Fruit fly (Drosophila melanogaster) whole organism, wandering third instar larva: ENCODE data around the gene CG46467.

Experiments
- CG32264 ChIP-seq: fragments of 200-800 bp; sonication (Bioruptor generic); optimal IDR thresholded peaks from 2 replicates; lab custom pipeline; 2016; ENCODE audit warnings: missing biosample characterization, missing genetic modification characterization
- CG9705 ChIP-seq: fragments of 200-800 bp; sonication (Bioruptor generic); optimal IDR thresholded peaks from 2 replicates; lab custom pipeline; 2018; ENCODE audit warnings: missing biosample characterization, mild to moderate bottlenecking, missing genetic modification characterization
- CrebA ChIP-seq: fragments of 200-800 bp; sonication (Bioruptor generic); optimal IDR thresholded peaks from 2 replicates; lab custom pipeline; 2016; ENCODE audit warnings: missing biosample characterization, mild to moderate bottlenecking, missing genetic modification characterization, borderline replicate concordance
- Dfd ChIP-seq: fragments of >200 bp; optimal IDR thresholded peaks from 2 replicates; lab custom pipeline; 2017; ENCODE audit warnings: missing biosample characterization, missing genetic modification characterization
- Dif ChIP-seq: fragments of 200-275, 200-300 bp; sonication (Bioruptor generic); optimal IDR thresholded peaks from 2 replicates; lab custom pipeline; 2018; ENCODE audit warnings: missing biosample characterization, missing genetic modification characterization; ENCODE audit not compliant: partially characterized antibody
- GATAd ChIP-seq: sonication (Bioruptor generic); optimal IDR thresholded peaks from 2 replicates; lab custom pipeline; 2016; ENCODE audit warnings: missing biosample characterization, missing genetic modification characterization
- HLH106 ChIP-seq: fragments of 200-800 bp; optimal IDR thresholded peaks from 3 replicates; lab custom pipeline; 2019; ENCODE audit warnings: missing biosample characterization, mild to moderate bottlenecking, missing genetic modification characterization, moderate library complexity
- Hnf4 ChIP-seq: fragments of 200-800 bp; sonication (Bioruptor generic); optimal IDR thresholded peaks from 2 replicates; lab custom pipeline; 2016; ENCODE audit warnings: missing biosample characterization, mild to moderate bottlenecking, missing genetic modification characterization
- Hr78 ChIP-seq: fragments of >200 bp; optimal IDR thresholded peaks from 2 replicates; lab custom pipeline; 2017; ENCODE audit warnings: missing biosample characterization, missing genetic modification characterization
- Hr83 ChIP-seq: fragments of 200-300 bp; sonication (Bioruptor generic); optimal IDR thresholded peaks from 2 replicates; lab custom pipeline; 2016; ENCODE audit warnings: missing biosample characterization, mild to moderate bottlenecking, missing genetic modification characterization, moderate library complexity; ENCODE audit not compliant: poor library complexity, severe bottlenecking
- Jra ChIP-seq: sonication (Bioruptor generic); optimal IDR thresholded peaks from 2 replicates; lab custom pipeline; 2016; ENCODE audit warnings: missing biosample characterization, missing genetic modification characterization
- Myc ChIP-seq: fragments of >200 bp; optimal IDR thresholded peaks from 2 replicates; lab custom pipeline; 2017
- N ChIP-seq: fragments of >200 bp; optimal IDR thresholded peaks from 2 replicates; lab custom pipeline; 2018; ENCODE audit warnings: missing biosample characterization, missing external identifiers, missing genetic modification characterization
- Rel ChIP-seq, 2 experiments: fragments of 200-800 bp; sonication (Bioruptor generic) in 1 of 2; optimal IDR thresholded peaks; 2 replicates in 1 of 2; 3 replicates in 1 of 2; lab custom pipeline; 2016 to 2019; ENCODE audit warnings: mild to moderate bottlenecking in 2 of 2, missing biosample characterization in 2 of 2, missing genetic modification characterization in 2 of 2, moderate library complexity in 1 of 2
- Sp1 ChIP-seq: fragments of 200-800 bp; sonication (Bioruptor generic); optimal IDR thresholded peaks from 3 replicates; lab custom pipeline; 2019; ENCODE audit warnings: missing biosample characterization, mild to moderate bottlenecking, missing genetic modification characterization, moderate library complexity
- Vsx2 ChIP-seq: fragments of 200-300, 225-300 bp; sonication (Bioruptor generic); optimal IDR thresholded peaks from 2 replicates; lab custom pipeline; 2018; ENCODE audit warnings: missing biosample characterization, missing genetic modification characterization; ENCODE audit not compliant: partially characterized antibody
- br ChIP-seq: fragments of 200-800 bp; sonication (Bioruptor generic); optimal IDR thresholded peaks from 2 replicates; lab custom pipeline; 2016; ENCODE audit warnings: missing biosample characterization, missing genetic modification characterization
- brk ChIP-seq: fragments of 200-800 bp; sonication (Bioruptor generic); optimal IDR thresholded peaks from 2 replicates; lab custom pipeline; 2016; ENCODE audit warnings: missing biosample characterization, mild to moderate bottlenecking, missing genetic modification characterization
- dmrt93B ChIP-seq: fragments of 200-800 bp; sonication (Bioruptor generic); optimal IDR thresholded peaks from 2 replicates; lab custom pipeline; 2018; ENCODE audit warnings: missing biosample characterization, mild to moderate bottlenecking, missing genetic modification characterization
- dsf ChIP-seq: sonication (Bioruptor generic); optimal IDR thresholded peaks from 2 replicates; lab custom pipeline; 2016; ENCODE audit warnings: missing biosample characterization, missing genetic modification characterization, borderline replicate concordance
- ey ChIP-seq: fragments of 200-800 bp; sonication (Bioruptor generic); optimal IDR thresholded peaks from 2 replicates; lab custom pipeline; 2016; ENCODE audit warnings: missing biosample characterization, missing genetic modification characterization
- h ChIP-seq: fragments of 200-800 bp; sonication (Bioruptor generic); optimal IDR thresholded peaks from 3 replicates; lab custom pipeline; 2016; ENCODE audit warnings: missing biosample characterization, mild to moderate bottlenecking, missing genetic modification characterization
- jim ChIP-seq: fragments of 175-275, 200-325 bp; sonication (Bioruptor generic); optimal IDR thresholded peaks from 2 replicates; lab custom pipeline; 2016; ENCODE audit warnings: missing biosample characterization, mild to moderate bottlenecking, missing genetic modification characterization
- lola ChIP-seq: fragments of >200 bp; optimal IDR thresholded peaks from 2 replicates; lab custom pipeline; 2017; ENCODE audit warnings: missing biosample characterization, missing genetic modification characterization
- pan ChIP-seq: fragments of >200 bp; optimal IDR thresholded peaks from 2 replicates; lab custom pipeline; 2017
- psq ChIP-seq: fragments of 200-800 bp; sonication (Bioruptor generic); optimal IDR thresholded peaks from 3 replicates; lab custom pipeline; 2017; ENCODE audit warnings: missing biosample characterization, mild to moderate bottlenecking, missing genetic modification characterization, moderate library complexity
- rgr ChIP-seq: fragments of 200-800 bp; sonication (Bioruptor generic); optimal IDR thresholded peaks from 3 replicates; lab custom pipeline; 2016; ENCODE audit warnings: missing biosample characterization, mild to moderate bottlenecking, missing genetic modification characterization
- sage ChIP-seq: fragments of 200-800 bp; sonication (Bioruptor generic); optimal IDR thresholded peaks from 2 replicates; lab custom pipeline; 2016; ENCODE audit warnings: missing biosample characterization, mild to moderate bottlenecking, missing genetic modification characterization
- tai ChIP-seq: sonication (Bioruptor generic); optimal IDR thresholded peaks from 2 replicates; lab custom pipeline; 2016; ENCODE audit warnings: missing biosample characterization, missing genetic modification characterization
- usp ChIP-seq: fragments of >200 bp; optimal IDR thresholded peaks from 2 replicates; lab custom pipeline; 2017; ENCODE audit warnings: missing biosample characterization, missing genetic modification characterization
- woc ChIP-seq: sonication (Bioruptor generic); optimal IDR thresholded peaks from 2 replicates; lab custom pipeline; 2016; ENCODE audit warnings: missing biosample characterization, mild to moderate bottlenecking, missing genetic modification characterization

Gene CG46467

dm6 chr3R:9929153-9929552 is 54.7 kb downstream of the CG46467 start:
- no peak for TF ChIP-seq Jra (GFP tag; lab: Kevin White, UChicago)
- TF ChIP-seq HLH106 (tag; lab: Kevin White, UChicago): no peak
- no peak for TF ChIP-seq jim (GFP tag; lab: Kevin White, UChicago)
- TF ChIP-seq psq (GFP tag; lab: Kevin White, UChicago): no peak
- TF ChIP-seq woc: no peak
- TF ChIP-seq GATAd: no peak
- no peak for TF ChIP-seq CG32264 (GFP tag; lab: Kevin White, UChicago)
- TF ChIP-seq br (GFP tag; lab: Kevin White, UChicago): no peak
- no peak for TF ChIP-seq rgr
- no peak for TF ChIP-seq Sp1
- no peak for TF ChIP-seq Vsx2 (GFP tag; lab: Kevin White, UChicago)
- TF ChIP-seq Myc: no peak
- no peak for TF ChIP-seq Dfd (GFP tag; lab: Kevin White, UChicago)
- no peak for TF ChIP-seq CG9705 (GFP tag; lab: Kevin White, UChicago)
- TF ChIP-seq h (GFP tag; lab: Kevin White, UChicago): no peak
- no peak for TF ChIP-seq lola (GFP tag; lab: Kevin White, UChicago)
- no peak for TF ChIP-seq Rel (GFP tag; optimal IDR thresholded peaks at IDR 0.05; lab: Kevin White, UChicago)
- no peak for TF ChIP-seq Rel (tag; optimal IDR thresholded peaks at IDR 0.05; lab: Kevin White, UChicago)
- TF ChIP-seq pan (lab: Kevin White, UChicago): no peak
- TF ChIP-seq dsf (GFP tag; lab: Kevin White, UChicago): no peak

DNA sequence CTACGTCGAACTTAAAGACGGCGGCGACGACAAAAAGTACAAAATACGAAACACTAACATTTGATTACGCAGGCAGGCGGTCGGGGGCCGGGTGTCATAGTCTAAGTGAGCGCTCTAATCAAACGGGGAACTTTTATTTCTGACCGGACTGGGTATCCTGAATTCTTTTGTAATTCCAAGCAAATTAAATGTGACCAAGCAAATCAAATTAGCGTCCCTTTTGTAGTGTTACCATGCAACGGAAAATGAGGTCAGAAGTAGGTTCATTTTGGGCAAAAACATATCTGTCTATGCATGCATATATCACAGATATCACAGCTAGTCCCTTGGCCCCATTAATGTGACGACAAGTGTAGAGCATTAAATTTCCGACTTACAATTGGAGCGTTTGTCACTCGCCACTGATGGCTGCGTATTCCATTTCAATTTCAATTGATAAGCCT is 56.7 kb downstream of the CG46467 start:
- TF ChIP-seq Rel (GFP tag; optimal IDR thresholded peaks at IDR 0.05; lab: Kevin White, UChicago): no peak
- TF ChIP-seq Rel (tag; optimal IDR thresholded peaks at IDR 0.05; lab: Kevin White, UChicago): no peak
- TF ChIP-seq N (GFP tag; lab: Kevin White, UChicago): no peak
- no peak for TF ChIP-seq brk (GFP tag; lab: Kevin White, UChicago)
- no peak for TF ChIP-seq CrebA (GFP tag; lab: Kevin White, UChicago)
- TF ChIP-seq HLH106 (tag; lab: Kevin White, UChicago): no peak

- TF ChIP-seq Hr78 (no peak), Hnf4 (GFP tag; lab: Kevin White, UChicago) (no peak), Dif (no peak)
Observed at dm6 chr3R:9931662-9932061, 57.2 kb downstream of the CG46467 start.

DNA sequence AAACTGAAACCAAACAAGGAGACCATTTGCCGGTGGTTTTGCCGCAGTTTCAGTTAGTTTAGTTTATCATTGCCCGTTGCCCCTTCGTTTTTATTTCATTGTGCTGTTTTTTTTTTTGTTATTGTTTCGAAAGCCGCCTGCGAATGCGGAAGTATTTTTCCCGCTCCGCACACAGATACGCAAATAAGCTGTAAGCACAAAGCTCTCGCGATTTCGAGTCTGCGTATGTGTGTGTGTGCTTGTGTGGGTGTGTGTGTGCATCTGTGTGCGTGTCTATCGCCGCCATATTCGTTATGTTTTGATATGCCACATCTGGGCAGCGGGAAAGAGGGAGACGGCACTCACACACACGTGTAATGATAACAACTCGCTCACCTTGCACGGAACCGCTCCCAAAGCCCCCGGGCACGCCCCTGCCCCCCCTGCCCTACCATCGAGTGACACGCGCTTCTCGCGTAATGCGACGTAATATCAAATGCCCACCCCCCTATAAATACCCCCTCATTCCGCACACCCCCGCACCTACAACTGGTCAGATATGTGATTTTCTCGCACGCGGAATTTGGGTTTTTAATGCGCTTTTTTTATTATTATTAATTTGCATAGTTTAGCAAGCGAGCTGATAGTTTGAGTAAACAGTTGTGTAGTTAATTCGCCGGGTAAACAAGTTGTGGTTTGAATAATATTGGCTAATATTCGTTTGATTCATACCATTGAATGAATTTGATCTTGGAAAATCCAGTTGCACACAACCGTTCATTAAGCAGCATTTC is 57.9 kb downstream of the CG46467 start:
- TF ChIP-seq Rel (GFP tag; optimal IDR thresholded peaks at IDR 0.05; lab: Kevin White, UChicago): no peak
- TF ChIP-seq Rel (tag; optimal IDR thresholded peaks at IDR 0.05; lab: Kevin White, UChicago): peak; percentile 77
- TF ChIP-seq tai (GFP tag; lab: Kevin White, UChicago): no peak
- peak; percentile 7 for TF ChIP-seq h (GFP tag; lab: Kevin White, UChicago)
- TF ChIP-seq dsf (GFP tag; lab: Kevin White, UChicago): no peak
- TF ChIP-seq HLH106 (tag; lab: Kevin White, UChicago): peak; percentile 13
- no peak for TF ChIP-seq br (GFP tag; lab: Kevin White, UChicago)
- TF ChIP-seq lola (GFP tag; lab: Kevin White, UChicago): no peak
- no peak for TF ChIP-seq ey (GFP tag; lab: Kevin White, UChicago)
- no peak for TF ChIP-seq CG32264 (GFP tag; lab: Kevin White, UChicago)
- TF ChIP-seq usp: no peak
- no peak for TF ChIP-seq dmrt93B (GFP tag; lab: Kevin White, UChicago)
- peak; percentile 31 for TF ChIP-seq N (GFP tag; lab: Kevin White, UChicago)
- no peak for TF ChIP-seq sage
- no peak for TF ChIP-seq brk (GFP tag; lab: Kevin White, UChicago)
- no peak for TF ChIP-seq Hr78
- no peak for TF ChIP-seq Vsx2 (GFP tag; lab: Kevin White, UChicago)
- TF ChIP-seq Dfd (GFP tag; lab: Kevin White, UChicago): peak; percentile 60
- no peak for TF ChIP-seq rgr
- TF ChIP-seq Hr83 (GFP tag; lab: Kevin White, UChicago): no peak
